Worm (Caenorhabditis elegans): ENCODE results near the gene bath-37.

DNA sequence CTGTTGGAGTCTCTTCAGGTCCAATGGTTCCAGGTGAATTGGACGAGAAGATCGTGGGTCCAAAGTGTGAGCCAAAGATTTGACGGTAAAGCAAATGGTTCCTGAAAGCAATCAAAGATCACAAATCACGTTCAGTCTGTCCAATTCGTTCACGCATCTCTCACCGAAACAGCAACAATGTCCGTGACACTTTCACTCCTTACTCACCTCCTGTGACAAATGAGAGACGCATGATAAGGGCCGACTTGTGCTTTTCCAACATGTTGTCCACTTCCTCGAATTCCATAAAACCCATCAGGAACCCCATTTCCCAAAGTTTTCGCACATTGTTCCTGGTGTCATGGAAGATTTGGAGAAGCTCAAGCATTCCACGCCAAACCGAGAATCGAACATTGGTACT, 28.3 kb upstream of the bath-37 start:
- TF ChIP-seq ztf-11 (tag; optimal IDR thresholded peaks at IDR 0.05) (no peak), bed-3 (GFP tag; optimal IDR thresholded peaks at IDR 0.05) (no peak), elt-3 (tag; optimal IDR thresholded peaks at IDR 0.05) (no peak), M03D4.4 (tag; optimal IDR thresholded peaks at IDR 0.05) (no peak), lin-13 (tag; optimal IDR thresholded peaks at IDR 0.05) (no peak), mab-5 (tag; optimal IDR thresholded peaks at IDR 0.05) (no peak), nhr-76 (tag; optimal IDR thresholded peaks at IDR 0.05) (no peak), lsy-2 (tag; optimal IDR thresholded peaks at IDR 0.05) (no peak), pha-4 (tag; optimal IDR thresholded peaks at IDR 0.05) (no peak), nhr-12 (tag; optimal IDR thresholded peaks at IDR 0.05) (no peak), elt-1 (tag; optimal IDR thresholded peaks at IDR 0.05; ENCODE audit: borderline replicate concordance, insufficient read depth) (no peak), blmp-1 (tag; optimal IDR thresholded peaks at IDR 0.05) (no peak), unc-39 (tag; optimal IDR thresholded peaks at IDR 0.05) (no peak)

Data from whole organism, mixed stage, embryonic.